Worm (Caenorhabditis elegans) whole organism, late embryonic: Measurements from ENCODE around the gene bed-1.
A peak's percentile ranks its signal among the peaks of the same experiment; 100 is the strongest.

Experiments
- C08G9.2 ChIP-seq: sonication (generic microtip); optimal IDR thresholded peaks from 2 replicates; lab custom pipeline; 2016; ENCODE audit warnings: mild to moderate bottlenecking, missing genetic modification characterization, moderate library complexity, missing compliant biosample characterization
- C38D4.7 ChIP-seq: fragments of 200-800 bp; sonication (Bioruptor generic); optimal IDR thresholded peaks from 2 replicates; lab custom pipeline; 2018; ENCODE audit warnings: mild to moderate bottlenecking, missing genetic modification characterization, moderate library complexity, missing compliant biosample characterization
- F13H6.1 ChIP-seq: sonication (generic microtip); optimal IDR thresholded peaks from 2 replicates; lab custom pipeline; 2016; ENCODE audit warnings: missing genetic modification characterization, missing compliant biosample characterization
- K02D7.2 ChIP-seq: sonication (generic microtip); optimal IDR thresholded peaks from 2 replicates; lab custom pipeline; 2017; ENCODE audit warnings: mild to moderate bottlenecking, missing genetic modification characterization, missing compliant biosample characterization
- Y22D7AL.16 ChIP-seq: sonication (generic microtip); optimal IDR thresholded peaks from 2 replicates; lab custom pipeline; 2016; ENCODE audit warnings: missing genetic modification characterization, missing compliant biosample characterization
- ahr-1 ChIP-seq: sonication (generic microtip); optimal IDR thresholded peaks from 2 replicates; lab custom pipeline; 2016; ENCODE audit warnings: missing genetic modification characterization, missing compliant biosample characterization
- ama-1 ChIP-seq: fragments of 150-350 bp; optimal IDR thresholded peaks from 2 replicates; lab custom pipeline; 2014
- ceh-14 ChIP-seq: sonication (generic microtip); optimal IDR thresholded peaks from 2 replicates; lab custom pipeline; 2016; ENCODE audit warnings: missing genotype, missing genetic modification characterization, missing compliant biosample characterization
- ceh-18 ChIP-seq: sonication (generic microtip); optimal IDR thresholded peaks from 2 replicates; lab custom pipeline; 2016; ENCODE audit warnings: missing genetic modification characterization, missing compliant biosample characterization
- ceh-19 ChIP-seq: fragments of 200-800 bp; sonication (Bioruptor generic); optimal IDR thresholded peaks from 2 replicates; lab custom pipeline; 2018; ENCODE audit warnings: mild to moderate bottlenecking, missing genetic modification characterization, missing compliant biosample characterization
- ceh-2 ChIP-seq: sonication (generic microtip); optimal IDR thresholded peaks from 2 replicates; lab custom pipeline; 2016; ENCODE audit warnings: missing genotype, missing genetic modification characterization, missing compliant biosample characterization
- ceh-30 ChIP-seq: fragments of 150-350 bp; optimal IDR thresholded peaks from 2 replicates; lab custom pipeline; 2014; ENCODE audit warnings: missing biosample characterization, missing genetic modification characterization
- ceh-31 ChIP-seq: sonication (generic microtip); optimal IDR thresholded peaks from 2 replicates; lab custom pipeline; 2016; ENCODE audit warnings: missing genetic modification characterization, missing compliant biosample characterization
- ceh-34 ChIP-seq: sonication (generic microtip); optimal IDR thresholded peaks from 2 replicates; lab custom pipeline; 2016; ENCODE audit warnings: mild to moderate bottlenecking, missing genetic modification characterization, missing compliant biosample characterization
- ceh-45 ChIP-seq: fragments of 200-800 bp; sonication (Bioruptor generic); IDR thresholded peaks from 2 replicates; pipeline ENCODE4 v1.3.6; 2022; ENCODE audit warnings: missing genetic modification reagents, missing genetic modification characterization, missing compliant biosample characterization
- ceh-48 ChIP-seq: sonication (generic microtip); optimal IDR thresholded peaks from 2 replicates; lab custom pipeline; 2016; ENCODE audit warnings: missing genetic modification characterization, inconsistent platforms, missing compliant biosample characterization
- ceh-6 ChIP-seq: fragments of 200-800 bp; sonication (Bioruptor generic); optimal IDR thresholded peaks from 2 replicates; lab custom pipeline; 2018; ENCODE audit warnings: mild to moderate bottlenecking, missing genetic modification characterization, missing compliant biosample characterization
- che-1 ChIP-seq: sonication (generic microtip); optimal IDR thresholded peaks from 2 replicates; lab custom pipeline; 2016; ENCODE audit warnings: mild to moderate bottlenecking, missing genetic modification characterization, missing compliant biosample characterization
- dmd-4 ChIP-seq: sonication (generic microtip); optimal IDR thresholded peaks from 2 replicates; lab custom pipeline; 2016; ENCODE audit warnings: borderline replicate concordance, missing genetic modification characterization, missing compliant biosample characterization
- elt-4 ChIP-seq: sonication (generic microtip); optimal IDR thresholded peaks from 2 replicates; lab custom pipeline; 2016; ENCODE audit warnings: missing genetic modification characterization, missing compliant biosample characterization
- ets-4 ChIP-seq: sonication (generic microtip); optimal IDR thresholded peaks from 2 replicates; lab custom pipeline; 2016; ENCODE audit warnings: missing genetic modification characterization, missing compliant biosample characterization
- eyg-1 ChIP-seq: sonication (generic microtip); optimal IDR thresholded peaks from 2 replicates; lab custom pipeline; 2016; ENCODE audit warnings: missing genotype, missing genetic modification characterization, missing compliant biosample characterization
- fkh-10 ChIP-seq: fragments of 150-350 bp; optimal IDR thresholded peaks from 2 replicates; lab custom pipeline; 2014; ENCODE audit warnings: missing biosample characterization, missing genetic modification reagents, missing genetic modification characterization
- fkh-6 ChIP-seq: sonication (generic microtip); optimal IDR thresholded peaks from 2 replicates; lab custom pipeline; 2016; ENCODE audit warnings: missing genetic modification characterization, missing compliant biosample characterization
- hlh-13 ChIP-seq: fragments of 200-800 bp; sonication (Bioruptor generic); optimal IDR thresholded peaks from 2 replicates; lab custom pipeline; 2018; ENCODE audit warnings: mild to moderate bottlenecking, missing genetic modification characterization, missing compliant biosample characterization
- hlh-15 ChIP-seq: sonication (generic microtip); optimal IDR thresholded peaks from 2 replicates; lab custom pipeline; 2016; ENCODE audit warnings: missing genetic modification characterization, missing compliant biosample characterization
- hlh-30 ChIP-seq: sonication (generic microtip); optimal IDR thresholded peaks from 2 replicates; lab custom pipeline; 2017; ENCODE audit warnings: antibody characterized with exemption, missing genetic modification characterization, missing compliant biosample characterization; ENCODE audit not compliant: insufficient read depth
- hlh-6 ChIP-seq: sonication (generic microtip); optimal IDR thresholded peaks from 2 replicates; lab custom pipeline; 2016; ENCODE audit warnings: missing genotype, missing genetic modification characterization, missing compliant biosample characterization
- hlh-8 ChIP-seq: sonication (generic microtip); optimal IDR thresholded peaks from 2 replicates; lab custom pipeline; 2016; ENCODE audit warnings: missing genotype, missing genetic modification characterization, missing compliant biosample characterization
- lim-6 ChIP-seq: sonication (generic microtip); optimal IDR thresholded peaks from 2 replicates; lab custom pipeline; 2016; ENCODE audit warnings: missing genetic modification characterization, missing compliant biosample characterization
- lin-11 ChIP-seq: fragments of 200-800 bp; sonication (Bioruptor generic); optimal IDR thresholded peaks from 2 replicates; lab custom pipeline; 2018; ENCODE audit warnings: mild to moderate bottlenecking, missing genetic modification characterization, missing compliant biosample characterization
- madf-2 ChIP-seq: sonication (generic microtip); optimal IDR thresholded peaks from 2 replicates; lab custom pipeline; 2017; ENCODE audit warnings: missing genetic modification characterization, missing compliant biosample characterization
- mec-3 ChIP-seq: sonication (generic microtip); optimal IDR thresholded peaks from 2 replicates; lab custom pipeline; 2016; ENCODE audit warnings: borderline replicate concordance, missing genetic modification characterization, missing compliant biosample characterization
- nfya-1 ChIP-seq: sonication (generic microtip); optimal IDR thresholded peaks from 2 replicates; lab custom pipeline; 2017; ENCODE audit warnings: missing genetic modification characterization, mild to moderate bottlenecking, missing compliant biosample characterization, antibody characterized with exemption, moderate library complexity
- nhr-11 ChIP-seq: fragments of 150-350 bp; optimal IDR thresholded peaks from 2 replicates; lab custom pipeline; 2014; ENCODE audit warnings: missing biosample characterization, missing genetic modification characterization
- nhr-232 ChIP-seq: sonication (generic microtip); optimal IDR thresholded peaks from 2 replicates; lab custom pipeline; 2016; ENCODE audit warnings: missing genetic modification characterization, missing compliant biosample characterization
- odd-2 ChIP-seq: sonication (generic microtip); optimal IDR thresholded peaks from 2 replicates; lab custom pipeline; 2017; ENCODE audit warnings: antibody characterized with exemption, mild to moderate bottlenecking, missing genetic modification characterization, missing compliant biosample characterization
- pag-3 ChIP-seq: sonication (generic microtip); optimal IDR thresholded peaks from 2 replicates; lab custom pipeline; 2016; ENCODE audit warnings: missing compliant biosample characterization, missing genetic modification characterization, borderline replicate concordance
- pat-9 ChIP-seq: fragments of 200-800 bp; sonication (Bioruptor generic); optimal IDR thresholded peaks from 2 replicates; lab custom pipeline; 2018; ENCODE audit warnings: mild to moderate bottlenecking, missing genetic modification characterization, moderate library complexity, missing compliant biosample characterization
- pax-1 ChIP-seq: fragments of 150-350 bp; optimal IDR thresholded peaks from 2 replicates; lab custom pipeline; 2014; ENCODE audit warnings: missing biosample characterization, missing genetic modification characterization
- pha-2 ChIP-seq: sonication (generic microtip); optimal IDR thresholded peaks from 2 replicates; lab custom pipeline; 2017; ENCODE audit warnings: mild to moderate bottlenecking, missing genetic modification characterization, missing compliant biosample characterization
- pha-4 ChIP-seq: fragments of 150-350 bp; optimal IDR thresholded peaks from 2 replicates; lab custom pipeline; 2018; ENCODE audit warnings: missing biosample characterization, missing genetic modification reagents, missing genetic modification characterization
- pros-1 ChIP-seq: fragments of 150-350 bp; optimal IDR thresholded peaks from 2 replicates; lab custom pipeline; 2014; ENCODE audit warnings: missing biosample characterization, missing genetic modification reagents, missing genetic modification characterization
- rnt-1 ChIP-seq: sonication (generic microtip); optimal IDR thresholded peaks from 2 replicates; lab custom pipeline; 2016; ENCODE audit warnings: missing genetic modification characterization, missing compliant biosample characterization
- sox-2 ChIP-seq: fragments of 200-800 bp; sonication (Bioruptor generic); IDR thresholded peaks from 2 replicates; pipeline ENCODE4 v1.3.6; 2022; ENCODE audit warnings: missing genetic modification reagents, missing genetic modification characterization, missing compliant biosample characterization
- syd-9 ChIP-seq: sonication (generic microtip); optimal IDR thresholded peaks from 2 replicates; lab custom pipeline; 2016; ENCODE audit warnings: mild to moderate bottlenecking, missing genetic modification characterization, moderate library complexity, missing compliant biosample characterization
- tbx-2 ChIP-seq: sonication (generic microtip); optimal IDR thresholded peaks from 2 replicates; lab custom pipeline; 2016; ENCODE audit warnings: missing genetic modification characterization, missing compliant biosample characterization
- tbx-7 ChIP-seq: sonication (generic microtip); optimal IDR thresholded peaks from 2 replicates; lab custom pipeline; 2016; ENCODE audit warnings: missing genotype, missing genetic modification characterization, missing compliant biosample characterization
- unc-42 ChIP-seq: sonication (generic microtip); optimal IDR thresholded peaks from 2 replicates; lab custom pipeline; 2016; ENCODE audit warnings: missing genotype, missing genetic modification characterization, missing compliant biosample characterization
- unc-86 ChIP-seq: sonication (generic microtip); optimal IDR thresholded peaks from 2 replicates; lab custom pipeline; 2016; ENCODE audit warnings: missing genetic modification characterization, missing compliant biosample characterization
- zip-5 ChIP-seq: sonication (generic microtip); optimal IDR thresholded peaks from 2 replicates; lab custom pipeline; 2016; ENCODE audit warnings: missing genetic modification characterization, missing compliant biosample characterization
- ztf-16 ChIP-seq: sonication (generic microtip); optimal IDR thresholded peaks from 2 replicates; lab custom pipeline; 2017; ENCODE audit warnings: missing genetic modification characterization, missing compliant biosample characterization

The bed-1 gene

DNA sequence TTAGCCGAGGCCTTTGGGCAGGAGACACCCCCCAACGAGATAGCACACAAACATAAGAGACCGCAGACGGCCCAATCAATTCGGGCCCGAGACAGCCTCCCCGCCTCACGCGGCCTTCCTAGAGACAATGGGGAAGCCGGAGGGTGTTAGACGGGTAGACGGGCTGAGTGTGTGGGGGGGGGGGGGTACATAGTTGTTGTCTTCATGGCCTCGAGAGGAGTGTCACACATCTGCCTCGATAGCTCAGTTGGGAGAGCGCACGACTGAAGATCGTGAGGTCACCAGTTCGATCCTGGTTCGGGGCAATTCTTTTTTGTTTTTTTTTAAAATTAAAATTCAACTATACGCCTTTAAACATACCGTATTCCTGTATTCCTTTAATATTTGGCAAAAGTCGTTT lies 1.1 kb upstream of the bed-1 start (continued):
- TF ChIP-seq ceh-6 (GFP tag; lab: Kevin White, UChicago) (peak; percentile 74), dmd-4 (tag; lab: Kevin White, UChicago) (no peak), zip-5 (tag; lab: Kevin White, UChicago) (peak; percentile 21), ceh-30 (tag; lab: Kevin White, UChicago) (no peak), nhr-11 (tag; lab: Kevin White, UChicago) (no peak), madf-2 (peak; percentile 63), lin-11 (tag; lab: Kevin White, UChicago) (peak; percentile 72), rnt-1 (peak; percentile 34), ceh-48 (tag; lab: Kevin White, UChicago) (peak; percentile 69), ztf-16 (tag; lab: Kevin White, UChicago) (peak; percentile 37), pha-4 (tag; lab: Kevin White, UChicago) (no peak), pros-1 (tag; lab: Kevin White, UChicago) (no peak), ceh-14 (tag; lab: Kevin White, UChicago) (peak; percentile 62), fkh-10 (GFP tag; lab: Kevin White, UChicago) (no peak), Y22D7AL.16 (tag; lab: Kevin White, UChicago) (peak; percentile 64), nhr-232 (tag; lab: Kevin White, UChicago) (peak; percentile 51), tbx-7 (no peak), ahr-1 (tag; lab: Kevin White, UChicago) (peak; percentile 28), ceh-18 (peak; percentile 44), lim-6 (tag; lab: Kevin White, UChicago) (no peak), pha-2 (tag; lab: Kevin White, UChicago) (peak; percentile 93), F13H6.1 (no peak), eyg-1 (tag; lab: Kevin White, UChicago) (peak; percentile 43), ceh-31 (peak; percentile 43), ceh-34 (tag; lab: Kevin White, UChicago) (peak; percentile 21), unc-86 (tag; lab: Kevin White, UChicago) (peak; percentile 38), elt-4 (tag; lab: Kevin White, UChicago) (no peak), ets-4 (no peak), pax-1 (tag; lab: Kevin White, UChicago) (no peak), mec-3 (no peak), pag-3 (tag; lab: Kevin White, UChicago) (peak; percentile 18), unc-42 (tag; lab: Kevin White, UChicago) (peak; percentile 13), nfya-1 (tag; lab: Kevin White, UChicago) (peak; percentile 53), C08G9.2 (peak; percentile 50), ceh-19 (GFP tag; lab: Kevin White, UChicago) (peak; percentile 76), ceh-2 (tag; lab: Kevin White, UChicago) (peak; percentile 30), C38D4.7 (peak; percentile 75), hlh-15 (tag; lab: Kevin White, UChicago) (peak; percentile 17), che-1 (tag; lab: Kevin White, UChicago) (peak; percentile 80), sox-2 (GFP tag; lab: Robert Waterston, UW) (peak; percentile 54), tbx-2 (tag; lab: Kevin White, UChicago) (peak; percentile 48), ama-1 (lab: Kevin White, UChicago) (no peak), hlh-6 (tag; lab: Kevin White, UChicago) (peak; percentile 66), hlh-8 (tag; lab: Kevin White, UChicago) (peak; percentile 6), syd-9 (tag; lab: Kevin White, UChicago) (peak; percentile 55), odd-2 (tag; lab: Kevin White, UChicago) (no peak), K02D7.2 (peak; percentile 13), hlh-13 (GFP tag; lab: Kevin White, UChicago) (peak; percentile 65), fkh-6 (peak; percentile 50), hlh-30 (tag; lab: Kevin White, UChicago) (peak; percentile 81), pat-9 (tag; lab: Kevin White, UChicago) (peak; percentile 71), ceh-45 (GFP tag; lab: Robert Waterston, UW) (peak; percentile 79)
